Fruit fly (Drosophila melanogaster): ENCODE data around the gene CG7148.

CG7148 gene

dm6 chr3L:21839720-21840641, 7.9 kb upstream of the CG7148 start (continued):
- peak; percentile 78 for TF ChIP-seq CG9876 (GFP tag; optimal IDR thresholded peaks at IDR 0.05)
- no peak for TF ChIP-seq ato (GFP tag; IDR thresholded peaks at IDR 0.05; ENCODE audit: partially characterized antibody)
- TF ChIP-seq Dad (GFP tag; optimal IDR thresholded peaks at IDR 0.05), result peak; percentile 90
- TF ChIP-seq Spps (tag; optimal IDR thresholded peaks at IDR 0.05), result peak; percentile 87
- TF ChIP-seq CG1024 (GFP tag; IDR thresholded peaks at IDR 0.05), result peak; percentile 79
- peak; percentile 73 for TF ChIP-seq Neu2 (GFP tag; optimal IDR thresholded peaks at IDR 0.05; ENCODE audit: borderline replicate concordance)
- TF ChIP-seq CG2202 (tag; optimal IDR thresholded peaks at IDR 0.05), result peak; percentile 84
- TF ChIP-seq hbn (GFP tag; IDR thresholded peaks at IDR 0.05; ENCODE audit: partially characterized antibody), result no peak
- peak; percentile 76 for TF ChIP-seq CG11085 (GFP tag; IDR thresholded peaks at IDR 0.05)
- TF ChIP-seq CkIIα-i1 (GFP tag; IDR thresholded peaks at IDR 0.05), result peak; percentile 78
- peak; percentile 82 for TF ChIP-seq CG4328 (GFP tag; optimal IDR thresholded peaks at IDR 0.05)
- TF ChIP-seq gce (GFP tag; IDR thresholded peaks at IDR 0.05), result peak; percentile 88
- TF ChIP-seq CG4424 (GFP tag; optimal IDR thresholded peaks at IDR 0.05), result peak; percentile 94
- TF ChIP-seq E2f2 (GFP tag; IDR thresholded peaks at IDR 0.05), result peak; percentile 74
- TF ChIP-seq twi (tag; optimal IDR thresholded peaks at IDR 0.05), result peak; percentile 78
- TF ChIP-seq CG17829 (tag; optimal IDR thresholded peaks at IDR 0.05), result peak; percentile 92
- peak; percentile 69 for TF ChIP-seq CG7987 (GFP tag; optimal IDR thresholded peaks at IDR 0.05)
- TF ChIP-seq Hsf (GFP tag; optimal IDR thresholded peaks at IDR 0.05), result peak; percentile 95
- TF ChIP-seq crc (GFP tag; optimal IDR thresholded peaks at IDR 0.05), result peak; percentile 92
- peak; percentile 74 for TF ChIP-seq CG4282 (GFP tag; optimal IDR thresholded peaks at IDR 0.05)
- peak; percentile 97 for TF ChIP-seq CG17361 (GFP tag; IDR thresholded peaks at IDR 0.05)
- peak; percentile 90 for TF ChIP-seq ranshi (GFP tag; IDR thresholded peaks at IDR 0.05)
- TF ChIP-seq Antp (GFP tag; optimal IDR thresholded peaks at IDR 0.05), result peak; percentile 88
- TF ChIP-seq HLHmδ (GFP tag; optimal IDR thresholded peaks at IDR 0.05), result no peak
- peak; percentile 97 for TF ChIP-seq CG7556 (GFP tag; optimal IDR thresholded peaks at IDR 0.05)
- TF ChIP-seq sqz (GFP tag; optimal IDR thresholded peaks at IDR 0.05), result no peak
- peak; percentile 73 for TF ChIP-seq her (GFP tag; optimal IDR thresholded peaks at IDR 0.05)
- TF ChIP-seq Xrp1 (GFP tag; IDR thresholded peaks at IDR 0.05), result peak; percentile 95
- TF ChIP-seq Elba2 (GFP tag; optimal IDR thresholded peaks at IDR 0.05), result no peak
- peak; percentile 90 for TF ChIP-seq ATbp (GFP tag; optimal IDR thresholded peaks at IDR 0.05)
- TF ChIP-seq HLH54F (GFP tag; optimal IDR thresholded peaks at IDR 0.05), result peak; percentile 92
- peak; percentile 92 for TF ChIP-seq Mad (GFP tag; optimal IDR thresholded peaks at IDR 0.05)
- TF ChIP-seq maf-S (GFP tag; optimal IDR thresholded peaks at IDR 0.05), result peak; percentile 93
- peak; percentile 94 for TF ChIP-seq CG4820 (GFP tag; optimal IDR thresholded peaks at IDR 0.05)
- TF ChIP-seq zen (tag; optimal IDR thresholded peaks at IDR 0.05), result peak; percentile 80
- TF ChIP-seq rib (GFP tag; IDR thresholded peaks at IDR 0.05), result peak; percentile 65
- TF ChIP-seq CG11247 (GFP tag; IDR thresholded peaks at IDR 0.05), result peak; percentile 81
- TF ChIP-seq pnt (GFP tag; optimal IDR thresholded peaks at IDR 0.05), result peak; percentile 92
- TF ChIP-seq CG5180 (GFP tag; optimal IDR thresholded peaks at IDR 0.05), result peak; percentile 76
- peak; percentile 36 to 81 for TF ChIP-seq crp (GFP tag; optimal IDR thresholded peaks at IDR 0.05)
- TF ChIP-seq br (optimal IDR thresholded peaks at IDR 0.05), result no peak
- peak; percentile 99 for TF ChIP-seq Ets65A (GFP tag)
- peak; percentile 95 for TF ChIP-seq ems (GFP tag; optimal IDR thresholded peaks at IDR 0.05)
- TF ChIP-seq CG7928 (GFP tag; optimal IDR thresholded peaks at IDR 0.05), result peak; percentile 72
- peak; percentile 95 for TF ChIP-seq lmd (GFP tag; IDR thresholded peaks at IDR 0.05)
- peak; percentile 94 for TF ChIP-seq Meics (GFP tag; optimal IDR thresholded peaks at IDR 0.05)
- peak; percentile 87 for TF ChIP-seq HmgZ (tag; optimal IDR thresholded peaks at IDR 0.05)
- peak; percentile 90 for TF ChIP-seq Chrac-16 (GFP tag; optimal IDR thresholded peaks at IDR 0.05)
- TF ChIP-seq CG2120 (GFP tag; optimal IDR thresholded peaks at IDR 0.05), result peak; percentile 94
- TF ChIP-seq CG14014 (GFP tag; IDR thresholded peaks at IDR 0.05), result peak; percentile 90
